Fruit fly (Drosophila melanogaster) whole organism, adult: ENCODE data around the gene obe.

Source experiments
- CG11617 ChIP-seq: fragments of 200-800 bp; sonication (Bioruptor generic); optimal IDR thresholded peaks from 2 replicates; lab custom pipeline; 2017; ENCODE audit warnings: mild to moderate bottlenecking, missing biosample characterization, missing genetic modification reagents, missing genetic modification characterization
- CG12768 ChIP-seq: fragments of 200-800 bp; sonication (Bioruptor generic); optimal IDR thresholded peaks from 2 replicates; lab custom pipeline; 2017; ENCODE audit warnings: missing biosample characterization, missing genetic modification characterization, mild to moderate bottlenecking, moderate library complexity, missing genetic modification reagents
- CG14711 ChIP-seq: fragments of 200-800 bp; sonication (Bioruptor generic); optimal IDR thresholded peaks from 2 replicates; lab custom pipeline; 2018; ENCODE audit warnings: missing biosample characterization, mild to moderate bottlenecking, missing genetic modification characterization, moderate library complexity
- CG1620 ChIP-seq: fragments of 200-800 bp; sonication (Bioruptor generic); optimal IDR thresholded peaks from 2 replicates; lab custom pipeline; 2016; ENCODE audit warnings: missing biosample characterization, missing genetic modification characterization
- CG33017 ChIP-seq: fragments of 200-800 bp; sonication (Bioruptor generic); optimal IDR thresholded peaks from 2 replicates; lab custom pipeline; 2018; ENCODE audit warnings: missing biosample characterization, mild to moderate bottlenecking, missing genetic modification characterization, moderate library complexity
- CG5204 ChIP-seq: fragments of 200-800 bp; sonication (Bioruptor generic); optimal IDR thresholded peaks from 2 replicates; lab custom pipeline; 2016; ENCODE audit warnings: missing biosample characterization, missing genetic modification characterization
- CG7045 ChIP-seq: fragments of 200-800 bp; sonication (Bioruptor generic); optimal IDR thresholded peaks from 2 replicates; lab custom pipeline; 2017; ENCODE audit warnings: missing biosample characterization, mild to moderate bottlenecking, missing genetic modification characterization
- CG7101 ChIP-seq: fragments of 200-800 bp; sonication (Bioruptor generic); optimal IDR thresholded peaks from 2 replicates; lab custom pipeline; 2018; ENCODE audit warnings: missing biosample characterization, mild to moderate bottlenecking, missing genetic modification characterization, moderate library complexity
- Clk ChIP-seq: fragments of 200-800 bp; sonication (Bioruptor generic); optimal IDR thresholded peaks from 2 replicates; lab custom pipeline; 2017; ENCODE audit warnings: missing biosample characterization, missing genetic modification characterization
- Crg-1 ChIP-seq: fragments of 200-800 bp; sonication (Bioruptor generic); optimal IDR thresholded peaks from 2 replicates; lab custom pipeline; 2016; ENCODE audit warnings: missing biosample characterization, missing genetic modification characterization
- Hr96 ChIP-seq: fragments of 200-800 bp; sonication (Bioruptor generic); optimal IDR thresholded peaks from 2 replicates; lab custom pipeline; 2016; ENCODE audit warnings: missing biosample characterization, missing genetic modification characterization
- Mnt ChIP-seq: fragments of 200-800 bp; sonication (Bioruptor generic); optimal IDR thresholded peaks from 2 replicates; lab custom pipeline; 2016; ENCODE audit warnings: missing biosample characterization, mild to moderate bottlenecking, missing genetic modification characterization
- bab1 ChIP-seq: fragments of 200-800 bp; sonication (Bioruptor generic); optimal IDR thresholded peaks from 3 replicates; lab custom pipeline; 2019; ENCODE audit warnings: missing biosample characterization, mild to moderate bottlenecking, missing genetic modification characterization, moderate library complexity
- cic ChIP-seq: fragments of 200-800 bp; sonication (Bioruptor generic); optimal IDR thresholded peaks from 2 replicates; lab custom pipeline; 2017; ENCODE audit warnings: missing biosample characterization, mild to moderate bottlenecking, missing genetic modification characterization, moderate library complexity
- cnc ChIP-seq, 2 experiments: fragments of >200 bp; optimal IDR thresholded peaks; 2 replicates each; lab custom pipeline; 2017
- kay ChIP-seq: fragments of 200-800 bp; sonication (Bioruptor generic); peaks from one replicate; lab custom pipeline; 2016; ENCODE audit warnings: missing biosample characterization, missing genetic modification characterization, borderline replicate concordance
- ovo ChIP-seq: fragments of 200-800 bp; sonication (Bioruptor generic); optimal IDR thresholded peaks from 2 replicates; lab custom pipeline; 2016; ENCODE audit warnings: missing biosample characterization, missing genetic modification characterization
- pad ChIP-seq: fragments of 200-800 bp; sonication (Bioruptor generic); optimal IDR thresholded peaks from 3 replicates; lab custom pipeline; 2017; ENCODE audit warnings: missing biosample characterization, missing genetic modification characterization, mild to moderate bottlenecking, moderate library complexity, missing genetic modification reagents
- tj ChIP-seq: fragments of 200-800 bp; sonication (Bioruptor generic); optimal IDR thresholded peaks from 3 replicates; lab custom pipeline; 2017; ENCODE audit warnings: missing biosample characterization, mild to moderate bottlenecking, missing genetic modification characterization, moderate library complexity
- toe ChIP-seq: fragments of 200-800 bp; sonication (Bioruptor generic); optimal IDR thresholded peaks from 2 replicates; lab custom pipeline; 2016; ENCODE audit warnings: missing biosample characterization, missing genetic modification characterization

obe gene

DNA sequence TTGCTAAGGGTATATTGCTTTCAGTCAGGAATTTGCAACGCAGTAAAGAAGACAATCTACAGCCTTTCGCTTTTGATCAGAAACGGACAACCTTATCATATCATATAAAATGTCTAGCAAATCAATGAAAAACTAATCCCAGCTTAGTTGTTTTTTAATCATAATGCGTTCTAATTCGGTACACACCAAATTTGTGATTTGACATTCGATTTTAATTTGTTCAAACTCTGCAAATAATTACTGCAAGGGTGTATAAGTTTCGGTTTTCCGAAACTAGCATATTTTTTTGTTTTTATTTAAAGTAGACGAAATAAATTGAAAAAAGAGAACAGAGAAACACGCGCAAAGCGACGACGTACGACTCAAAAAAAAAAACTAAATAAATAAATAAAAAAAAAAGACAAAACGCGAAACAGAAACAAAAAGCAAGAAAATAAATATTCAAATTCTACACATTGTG is 13.1 kb upstream of the obe start:
- no peak for TF ChIP-seq CG7101 (tag; lab: Kevin White, UChicago)
- TF ChIP-seq kay (GFP tag; lab: Kevin White, UChicago), result peak; percentile 50
- TF ChIP-seq Hr96, result no peak
- peak; percentile 12 for TF ChIP-seq CG11617 (GFP tag; lab: Kevin White, UChicago)
- TF ChIP-seq tj (GFP tag; lab: Kevin White, UChicago), result peak; percentile 69
- TF ChIP-seq Crg-1, result no peak
- TF ChIP-seq pad (GFP tag; lab: Kevin White, UChicago), result no peak
- TF ChIP-seq toe (GFP tag; lab: Kevin White, UChicago), result no peak
- no peak for TF ChIP-seq Mnt (GFP tag; lab: Kevin White, UChicago)
- TF ChIP-seq bab1, result peak; percentile 76

DNA sequence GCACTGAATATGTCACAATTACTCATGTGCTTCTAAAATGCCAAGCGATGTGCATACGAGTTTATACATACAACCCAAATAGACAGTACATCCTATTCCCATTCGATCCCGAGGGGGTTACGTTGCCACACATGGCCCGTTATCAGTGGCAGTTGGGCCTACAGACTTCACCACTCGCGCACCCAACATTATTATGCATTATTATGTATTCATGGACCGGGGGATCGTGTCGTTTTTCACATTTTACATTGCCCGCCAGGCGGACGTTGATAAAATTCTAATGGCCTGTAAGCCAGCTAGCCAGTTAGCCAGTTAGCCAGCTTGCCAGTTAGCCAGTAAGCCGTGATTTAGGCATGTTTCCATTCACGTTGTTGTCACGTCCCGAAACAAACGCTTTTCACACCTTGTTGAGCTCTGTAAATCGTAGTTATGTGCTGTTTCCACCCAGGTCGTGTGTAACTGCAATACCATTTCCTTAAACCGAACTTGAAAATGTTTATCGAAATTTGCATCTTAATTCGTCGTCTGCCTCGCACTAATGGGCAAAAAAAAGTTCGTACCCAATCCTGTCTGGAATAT is 12.4 kb upstream of the obe start:
- TF ChIP-seq Clk (GFP tag; lab: Kevin White, UChicago), result no peak
- TF ChIP-seq pad (GFP tag; lab: Kevin White, UChicago), result no peak
- TF ChIP-seq CG7045 (GFP tag; lab: Kevin White, UChicago), result no peak
- no peak for TF ChIP-seq CG1620 (GFP tag; lab: Kevin White, UChicago)
- no peak for TF ChIP-seq CG12768 (GFP tag; lab: Kevin White, UChicago)
- TF ChIP-seq bab1, result no peak
- TF ChIP-seq tj (GFP tag; lab: Kevin White, UChicago), result no peak
- no peak for TF ChIP-seq toe (GFP tag; lab: Kevin White, UChicago)
- no peak for TF ChIP-seq CG14711 (tag; lab: Kevin White, UChicago)
- TF ChIP-seq cnc (optimal IDR thresholded peaks at IDR 0.05; lab: Kevin White, UChicago), result no peak
- no peak for TF ChIP-seq CG5204 (GFP tag; lab: Kevin White, UChicago)
- no peak for TF ChIP-seq Mnt (GFP tag; lab: Kevin White, UChicago)
- no peak for TF ChIP-seq CG7101 (tag; lab: Kevin White, UChicago)
- no peak for TF ChIP-seq cic (GFP tag; lab: Kevin White, UChicago)

DNA sequence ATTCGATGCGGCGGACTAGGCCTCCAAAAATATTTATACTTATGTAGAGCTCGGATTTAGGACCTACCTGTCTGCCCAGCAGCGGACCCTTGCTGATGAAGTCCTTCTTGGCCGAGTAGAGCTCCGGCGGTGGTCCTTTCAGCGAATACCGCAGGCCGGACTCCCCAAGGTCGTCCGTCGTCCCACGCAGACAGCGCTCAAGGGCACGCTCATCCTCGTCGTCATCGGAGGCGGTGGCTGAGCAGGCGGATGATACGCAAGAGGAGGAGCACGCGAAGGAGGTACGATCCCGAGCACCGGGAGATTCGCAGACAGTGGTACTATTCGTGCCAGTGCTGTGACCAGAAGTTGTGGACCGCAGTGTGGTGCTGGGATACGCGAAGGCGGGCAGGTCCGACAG is 11.0 kb upstream of the obe start:
- TF ChIP-seq bab1 (no peak), Mnt (GFP tag; lab: Kevin White, UChicago) (no peak), Clk (GFP tag; lab: Kevin White, UChicago) (no peak), CG1620 (GFP tag; lab: Kevin White, UChicago) (no peak), CG11617 (GFP tag; lab: Kevin White, UChicago) (no peak), kay (GFP tag; lab: Kevin White, UChicago) (no peak), CG5204 (GFP tag; lab: Kevin White, UChicago) (no peak), cic (GFP tag; lab: Kevin White, UChicago) (no peak), pad (GFP tag; lab: Kevin White, UChicago) (no peak)

DNA sequence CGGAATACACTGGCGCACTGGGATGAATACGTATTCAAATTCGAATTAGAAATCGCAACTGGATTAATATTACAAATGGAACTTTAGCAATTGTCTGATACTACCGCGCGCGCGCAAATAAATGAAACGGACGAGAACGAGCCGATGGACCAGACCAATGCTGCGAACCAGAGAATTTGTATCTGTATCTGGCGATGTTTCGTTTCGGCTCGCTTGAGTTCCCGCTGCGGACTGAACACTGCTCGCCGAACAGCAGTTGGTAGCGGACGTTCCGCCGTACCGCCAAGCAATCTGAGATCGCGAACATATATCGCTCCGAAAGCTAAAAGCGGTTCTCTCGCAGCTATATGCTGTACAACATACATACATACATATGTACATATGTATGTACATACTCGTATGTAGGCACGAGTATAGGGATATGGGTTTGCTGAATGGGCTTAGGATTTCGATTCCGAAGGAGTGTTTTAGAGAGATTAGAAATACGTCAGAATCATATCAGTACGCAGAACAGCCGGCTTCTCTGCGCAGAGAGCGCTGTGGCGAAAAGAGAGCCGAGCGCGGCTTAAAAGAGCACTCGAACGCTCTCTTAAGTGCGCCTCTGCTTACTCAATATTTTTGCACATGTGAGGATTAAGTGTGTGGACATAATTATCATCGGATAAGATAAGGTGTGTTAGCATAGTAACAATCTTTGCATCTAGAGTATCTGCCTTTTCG is 9.7 kb upstream of the obe start, which contains the start of gene AdamTS-A:
Gene AdamTS-A, minus strand, starts transcription at position 221 of the 720 bp plus-strand sequence.
- peak; percentile 33 for TF ChIP-seq tj (GFP tag; lab: Kevin White, UChicago)
- no peak for TF ChIP-seq kay (GFP tag; lab: Kevin White, UChicago)
- no peak for TF ChIP-seq Mnt (GFP tag; lab: Kevin White, UChicago)

DNA sequence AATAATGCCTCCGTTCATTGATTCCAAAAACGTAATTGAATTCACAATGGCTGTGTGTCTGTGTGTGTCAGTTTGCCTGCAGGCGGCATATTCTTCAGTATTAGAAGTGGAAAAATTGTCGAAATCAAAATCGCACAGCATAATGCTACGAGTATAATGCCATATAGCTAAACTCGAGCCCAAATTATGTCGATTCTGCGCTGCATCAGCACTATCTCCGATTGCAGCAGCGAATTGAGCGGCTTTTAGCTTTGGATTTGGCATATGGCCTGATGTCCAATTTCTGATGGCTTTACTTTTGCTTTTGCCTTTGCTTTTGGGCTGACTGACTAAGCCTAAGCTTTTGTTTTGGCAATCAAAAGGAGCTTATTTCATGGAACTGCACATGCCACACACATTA is 5.8 kb upstream of the obe start:
- peak; percentile 98 for TF ChIP-seq tj (GFP tag; lab: Kevin White, UChicago)
- TF ChIP-seq cic (GFP tag; lab: Kevin White, UChicago), result no peak
- no peak for TF ChIP-seq Hr96
- no peak for TF ChIP-seq CG33017

DNA sequence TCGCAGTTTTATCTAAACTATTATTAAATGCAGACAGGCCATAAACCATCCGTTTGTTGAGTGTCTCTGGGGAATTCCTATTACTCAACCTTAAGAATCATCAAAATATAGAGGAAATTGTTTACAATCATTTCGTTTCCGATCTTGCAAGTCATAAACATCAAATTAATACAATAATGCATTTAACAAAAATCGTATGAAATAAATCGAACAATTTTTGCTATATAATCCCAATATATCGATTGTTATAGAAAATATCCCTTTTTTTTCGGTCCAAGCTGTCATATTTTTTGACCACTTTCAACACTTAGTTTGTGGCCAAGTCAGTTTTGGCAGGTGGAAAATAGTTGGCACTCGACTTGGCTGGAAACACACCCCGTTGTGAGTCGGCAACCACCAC is 4.2 kb upstream of the obe start, which contains the start of gene B9d1:
Gene B9d1, plus strand, starts transcription at position 301 of the 400 bp plus-strand sequence.
- TF ChIP-seq CG5204 (GFP tag; lab: Kevin White, UChicago) (no peak), ovo (GFP tag; lab: Kevin White, UChicago) (no peak), tj (GFP tag; lab: Kevin White, UChicago) (no peak), Clk (GFP tag; lab: Kevin White, UChicago) (no peak), CG12768 (GFP tag; lab: Kevin White, UChicago) (no peak), cnc (optimal IDR thresholded peaks at IDR 0.05; lab: Kevin White, UChicago) (no peak)

DNA sequence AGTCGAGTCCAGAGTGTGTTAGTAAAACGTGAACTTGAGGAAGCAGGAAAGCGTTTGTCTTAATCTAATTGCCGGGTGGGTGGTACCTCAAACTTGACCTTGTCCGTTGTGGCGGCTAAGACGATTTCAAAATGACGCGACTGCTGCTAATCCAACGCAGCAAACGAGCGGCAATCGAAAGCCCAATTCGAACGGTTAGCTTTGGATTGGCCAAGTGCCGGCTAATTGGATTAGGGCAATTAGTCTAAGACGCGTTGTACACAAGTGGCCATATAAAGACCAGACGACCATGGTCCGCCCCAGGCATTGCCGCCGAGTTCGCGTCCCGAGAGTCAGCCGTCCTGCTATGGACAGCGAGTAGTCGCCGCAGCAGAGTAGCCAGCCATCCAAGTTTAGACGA is 3.0 kb upstream of the obe start, which contains the start of gene Rh6:
Gene Rh6, plus strand, starts transcription at position 301 of the 400 bp plus-strand sequence.
- TF ChIP-seq CG33017 (no peak), cnc (optimal IDR thresholded peaks at IDR 0.05; lab: Kevin White, UChicago) (no peak), CG1620 (GFP tag; lab: Kevin White, UChicago) (no peak), CG12768 (GFP tag; lab: Kevin White, UChicago) (no peak), CG7045 (GFP tag; lab: Kevin White, UChicago) (no peak), CG7101 (tag; lab: Kevin White, UChicago) (no peak), Clk (GFP tag; lab: Kevin White, UChicago) (no peak), pad (GFP tag; lab: Kevin White, UChicago) (no peak)
